Fruit fly (Drosophila melanogaster) whole organism, embryonic: ENCODE results near the gene Fdh.

Experiments used
- ATbp ChIP-seq: fragments of 200-800 bp; sonication (Bioruptor generic); optimal IDR thresholded peaks from 2 replicates; lab custom pipeline; 2017; ENCODE audit warnings: missing biosample characterization, mild to moderate bottlenecking, missing genetic modification characterization, missing genetic modification reagents
- Abd-B ChIP-seq: fragments of 200-800 bp; sonication (Bioruptor generic); optimal IDR thresholded peaks from 2 replicates; lab custom pipeline; 2018; ENCODE audit warnings: missing biosample characterization, mild to moderate bottlenecking, missing genetic modification characterization, moderate library complexity
- Ada2b ChIP-seq: fragments of 200-800 bp; sonication (Bioruptor generic); IDR thresholded peaks from 2 replicates; pipeline ENCODE4 v1.3.6; 2022; ENCODE audit warnings: missing biosample characterization, missing genetic modification characterization
- Antp ChIP-seq: fragments of 200-800 bp; sonication (Bioruptor generic); optimal IDR thresholded peaks from 3 replicates; lab custom pipeline; 2016; ENCODE audit warnings: missing biosample characterization, missing genetic modification characterization
- Blimp-1 ChIP-seq: fragments of 200-800 bp; sonication (Bioruptor generic); optimal IDR thresholded peaks from 3 replicates; lab custom pipeline; 2018; ENCODE audit warnings: missing biosample characterization, missing genetic modification characterization, mild to moderate bottlenecking, moderate library complexity, missing genetic modification reagents
- CG1024 ChIP-seq: fragments of 200-800 bp; sonication (Bioruptor generic); IDR thresholded peaks from 2 replicates; pipeline ENCODE4 v1.3.6; 2022; ENCODE audit warnings: missing biosample characterization, missing genetic modification characterization
- CG10959 ChIP-seq: fragments of 200-800 bp; sonication (Bioruptor generic); IDR thresholded peaks from 2 replicates; pipeline ENCODE4 v1.3.6; 2022; ENCODE audit warnings: missing biosample characterization, missing genetic modification characterization
- CG10979 ChIP-seq: fragments of 200-800 bp; sonication (Bioruptor generic); optimal IDR thresholded peaks from 2 replicates; lab custom pipeline; 2018; ENCODE audit warnings: missing biosample characterization, mild to moderate bottlenecking, missing genetic modification characterization, moderate library complexity
- CG17359 ChIP-seq: fragments of 200-800 bp; sonication (Bioruptor generic); optimal IDR thresholded peaks from 3 replicates; lab custom pipeline; 2018; ENCODE audit warnings: missing biosample characterization, mild to moderate bottlenecking, missing genetic modification characterization, moderate library complexity
- CG30403 ChIP-seq: fragments of 200-800 bp; sonication (Bioruptor generic); optimal IDR thresholded peaks from 3 replicates; lab custom pipeline; 2016; ENCODE audit warnings: missing biosample characterization, missing genetic modification characterization
- CG31365 ChIP-seq: fragments of 200-800 bp; sonication (Bioruptor generic); optimal IDR thresholded peaks from 2 replicates; lab custom pipeline; 2018; ENCODE audit warnings: missing biosample characterization, mild to moderate bottlenecking, missing genetic modification characterization
- CG31441 ChIP-seq: fragments of 200-800 bp; sonication (Bioruptor generic); IDR thresholded peaks from 2 replicates; pipeline ENCODE4 v1.3.6; 2022; ENCODE audit warnings: missing biosample characterization, missing genetic modification characterization
- CG4424 ChIP-seq: fragments of 200-800 bp; sonication (Bioruptor generic); optimal IDR thresholded peaks from 3 replicates; lab custom pipeline; 2016; ENCODE audit warnings: missing biosample characterization, missing genetic modification characterization
- CG4820 ChIP-seq: fragments of 200-800 bp; sonication (Bioruptor generic); optimal IDR thresholded peaks from 3 replicates; lab custom pipeline; 2016; ENCODE audit warnings: missing biosample characterization, missing genetic modification characterization
- CG6689 ChIP-seq: fragments of 200-800 bp; sonication (Bioruptor generic); IDR thresholded peaks from 2 replicates; pipeline ENCODE4 v1.3.6; 2022; ENCODE audit warnings: missing biosample characterization, missing genetic modification characterization
- CG7556 ChIP-seq: fragments of 200-800 bp; sonication (Bioruptor generic); optimal IDR thresholded peaks from 2 replicates; lab custom pipeline; 2017; ENCODE audit warnings: missing biosample characterization, mild to moderate bottlenecking, missing genetic modification characterization
- CG7963 ChIP-seq: fragments of 200-800 bp; sonication (Bioruptor generic); IDR thresholded peaks from 3 replicates; pipeline ENCODE4 v1.3.6; 2022; ENCODE audit warnings: missing biosample characterization, missing genetic modification characterization; ENCODE audit not compliant: partially characterized antibody
- CG9727 ChIP-seq: fragments of 200-800 bp; sonication (Bioruptor generic); optimal IDR thresholded peaks from 3 replicates; lab custom pipeline; 2017; ENCODE audit warnings: missing biosample characterization, mild to moderate bottlenecking, missing genetic modification characterization
- CG9932 ChIP-seq: fragments of 200-800 bp; sonication (Bioruptor generic); IDR thresholded peaks from 2 replicates; pipeline ENCODE4 v1.3.6; 2022; ENCODE audit warnings: missing biosample characterization, missing genetic modification characterization
- Drgx ChIP-seq: fragments of 200-800 bp; sonication (Bioruptor generic); IDR thresholded peaks from 2 replicates; pipeline ENCODE4 v1.3.6; 2022; ENCODE audit warnings: missing biosample characterization, missing genetic modification characterization
- Gsc ChIP-seq: fragments of 200-800 bp; sonication (Bioruptor generic); IDR thresholded peaks from 2 replicates; pipeline ENCODE4 v1.3.6; 2022; ENCODE audit warnings: missing biosample characterization, missing genetic modification characterization
- HLH3B ChIP-seq: fragments of 200-800 bp; sonication (Bioruptor generic); IDR thresholded peaks from 2 replicates; pipeline ENCODE4 v1.3.6; 2022; ENCODE audit warnings: missing biosample characterization, missing genetic modification characterization
- Med ChIP-seq: fragments of 200-800 bp; sonication (Bioruptor generic); peaks from one replicate; lab custom pipeline; 2016; ENCODE audit warnings: missing biosample characterization, missing genetic modification characterization, mild to moderate bottlenecking, inconsistent platforms, moderate library complexity
- Side ChIP-seq: fragments of 200-800 bp; sonication (Bioruptor generic); optimal IDR thresholded peaks from 2 replicates; lab custom pipeline; 2016; ENCODE audit warnings: missing biosample characterization, missing genetic modification characterization
- ara ChIP-seq: fragments of 200-800 bp; sonication (Bioruptor generic); IDR thresholded peaks from 2 replicates; pipeline ENCODE4 v1.3.6; 2022; ENCODE audit warnings: missing biosample characterization, missing genetic modification characterization
- ase ChIP-seq: fragments of 200-800 bp; sonication (Bioruptor generic); IDR thresholded peaks from 3 replicates; pipeline ENCODE4 v1.3.6; 2022; ENCODE audit warnings: missing biosample characterization, missing genetic modification characterization
- bowl ChIP-seq: fragments of 200-800 bp; sonication (Bioruptor generic); IDR thresholded peaks from 2 replicates; pipeline ENCODE4 v1.3.6; 2022; ENCODE audit warnings: missing biosample characterization, missing genetic modification characterization
- bsh ChIP-seq, 2 experiments: fragments of 200-800 bp; sonication (Bioruptor generic); optimal IDR thresholded peaks; 2 replicates each; lab custom pipeline; 2017 to 2018; ENCODE audit warnings: mild to moderate bottlenecking in 2 of 2, missing biosample characterization in 2 of 2, missing genetic modification characterization in 2 of 2, moderate library complexity in 1 of 2
- cg ChIP-seq: fragments of 200-800 bp; sonication (Bioruptor generic); optimal IDR thresholded peaks from 3 replicates; lab custom pipeline; 2019; ENCODE audit warnings: missing biosample characterization, mild to moderate bottlenecking, missing genetic modification characterization, moderate library complexity
- chif ChIP-seq, 2 experiments: fragments of 200-800 bp; sonication (Bioruptor generic); optimal IDR thresholded peaks; 3 replicates each; lab custom pipeline; 2016; ENCODE audit warnings: missing biosample characterization in 2 of 2, missing genetic modification characterization in 2 of 2
- ci ChIP-seq: fragments of 200-800 bp; sonication (Bioruptor generic); IDR thresholded peaks from 3 replicates; pipeline ENCODE4 v1.3.6; 2022; ENCODE audit warnings: missing biosample characterization, missing genetic modification characterization
- dmrt99B ChIP-seq: fragments of 200-800 bp; sonication (Bioruptor generic); optimal IDR thresholded peaks from 2 replicates; lab custom pipeline; 2018; ENCODE audit warnings: missing biosample characterization, mild to moderate bottlenecking, missing genetic modification characterization, moderate library complexity
- dysf ChIP-seq: fragments of 200-800 bp; sonication (Bioruptor generic); IDR thresholded peaks from 3 replicates; pipeline ENCODE4 v1.3.6; 2022; ENCODE audit warnings: missing biosample characterization, missing genetic modification characterization
- eyg ChIP-seq: fragments of 200-800 bp; sonication (Bioruptor generic); optimal IDR thresholded peaks from 3 replicates; lab custom pipeline; 2016; ENCODE audit warnings: missing biosample characterization, missing genetic modification characterization
- fd96Cb ChIP-seq: fragments of 200-800 bp; sonication (Bioruptor generic); optimal IDR thresholded peaks from 2 replicates; lab custom pipeline; 2018; ENCODE audit warnings: missing biosample characterization, mild to moderate bottlenecking, missing genetic modification characterization, moderate library complexity
- gro ChIP-seq: fragments of 200-800 bp; sonication (Bioruptor generic); optimal IDR thresholded peaks from 2 replicates; lab custom pipeline; 2016; ENCODE audit warnings: missing biosample characterization, missing genetic modification characterization
- kah ChIP-seq: fragments of 200-800 bp; sonication (Bioruptor generic); optimal IDR thresholded peaks from 2 replicates; lab custom pipeline; 2018; ENCODE audit warnings: missing biosample characterization, mild to moderate bottlenecking, missing genetic modification characterization
- lmd ChIP-seq: fragments of 200-800 bp; sonication (Bioruptor generic); IDR thresholded peaks from 2 replicates; pipeline ENCODE4 v1.3.6; 2022; ENCODE audit warnings: missing biosample characterization, missing genetic modification characterization
- luna ChIP-seq: fragments of 200-800 bp; sonication (Bioruptor generic); optimal IDR thresholded peaks from 2 replicates; lab custom pipeline; 2016; ENCODE audit warnings: missing biosample characterization, missing genetic modification characterization
- nmo ChIP-seq: fragments of 200-800 bp; sonication (Bioruptor generic); optimal IDR thresholded peaks from 2 replicates; lab custom pipeline; 2018; ENCODE audit warnings: missing biosample characterization, mild to moderate bottlenecking, missing genetic modification characterization, moderate library complexity
- nom ChIP-seq: fragments of 200-800 bp; sonication (Bioruptor generic); optimal IDR thresholded peaks from 2 replicates; lab custom pipeline; 2017; ENCODE audit warnings: missing biosample characterization, missing genetic modification characterization, mild to moderate bottlenecking, moderate library complexity, missing genetic modification reagents
- pho ChIP-seq: fragments of 200-800 bp; sonication (Bioruptor generic); optimal IDR thresholded peaks from 2 replicates; lab custom pipeline; 2016; ENCODE audit warnings: missing biosample characterization, missing genetic modification characterization
- phol ChIP-seq: fragments of 200-800 bp; sonication (Bioruptor generic); optimal IDR thresholded peaks from 3 replicates; lab custom pipeline; 2018; ENCODE audit warnings: missing biosample characterization, mild to moderate bottlenecking, missing genetic modification characterization, moderate library complexity
- prd ChIP-seq, 3 experiments: fragments of >200 bp in 2 of 3; fragments of 200-800 bp in 1 of 3; sonication (Bioruptor generic) in 1 of 3; optimal IDR thresholded peaks in 2 of 3; IDR thresholded peaks in 1 of 3; 2 replicates in 2 of 3; 3 replicates in 1 of 3; pipeline versions ENCODE4 v1.3.6 to Lab custom; 2017 to 2022; ENCODE audit warnings: missing biosample characterization in 1 of 3, missing genetic modification characterization in 1 of 3
- sens ChIP-seq: fragments of 200-800 bp; sonication (Bioruptor generic); peaks from one replicate; lab custom pipeline; 2016; ENCODE audit warnings: missing biosample characterization, missing genetic modification characterization
- sisA ChIP-seq: fragments of 200-800 bp; sonication (Bioruptor generic); IDR thresholded peaks from 2 replicates; pipeline ENCODE4 v1.3.6; 2022; ENCODE audit warnings: missing biosample characterization, missing genetic modification characterization
- stwl ChIP-seq: fragments of 200-800 bp; sonication (Bioruptor generic); optimal IDR thresholded peaks from 3 replicates; lab custom pipeline; 2018; ENCODE audit warnings: missing biosample characterization, mild to moderate bottlenecking, missing genetic modification characterization, moderate library complexity
- unc-4 ChIP-seq: fragments of 200-800 bp; sonication (Bioruptor generic); IDR thresholded peaks from 2 replicates; pipeline ENCODE4 v1.3.6; 2022; ENCODE audit warnings: missing biosample characterization, missing genetic modification characterization; ENCODE audit not compliant: partially characterized antibody
- zfh1 ChIP-seq: fragments of 200-800 bp; sonication (Bioruptor generic); IDR thresholded peaks from 3 replicates; pipeline ENCODE4 v1.3.6; 2022; ENCODE audit warnings: missing biosample characterization, missing genetic modification characterization

Gene Fdh

DNA sequence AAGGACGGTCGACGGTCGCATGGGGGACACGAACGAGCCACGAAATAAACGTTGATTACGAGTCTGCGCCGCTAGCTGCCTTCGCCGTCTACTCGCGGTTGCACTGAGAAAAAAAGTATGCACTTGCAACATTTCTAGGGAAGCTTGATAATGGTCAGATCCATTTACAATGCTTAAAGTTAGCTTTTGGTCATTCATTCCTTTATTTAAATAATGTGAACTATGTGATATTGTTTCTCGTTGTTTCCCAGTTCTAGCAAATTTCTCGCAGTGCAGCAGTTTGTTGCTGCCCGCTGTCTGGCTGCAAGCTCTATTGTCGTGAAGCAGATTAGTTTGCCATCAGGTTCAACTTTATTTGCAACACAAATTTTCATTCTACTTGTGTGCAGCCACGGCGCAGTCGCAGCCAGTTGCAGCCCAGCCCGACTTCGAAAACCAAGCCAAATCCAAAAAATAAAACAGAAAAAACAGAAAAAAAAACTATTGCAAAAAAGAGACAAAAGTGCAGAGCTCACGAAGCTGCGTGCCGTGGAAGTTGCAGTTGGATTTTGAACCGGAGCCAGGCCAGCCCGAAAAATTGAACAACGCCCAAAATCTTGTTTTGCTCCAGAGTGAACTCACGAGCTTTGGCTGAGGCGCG lies 39.5 kb downstream of the Fdh start:
- peak; percentile 55; the same call in 1 of the 3 replicates for TF ChIP-seq zfh1 (GFP tag; lab: Robert Waterston, UW)
- 0 out of 3 replicates have a peak, but pooled peaks have one; percentile 17 for TF ChIP-seq ase
- peak; percentile 42 for TF ChIP-seq dmrt99B (tag; lab: Kevin White, UChicago)
- no peak for TF ChIP-seq Side (GFP tag; lab: Kevin White, UChicago)
- TF ChIP-seq bowl (GFP tag; lab: Robert Waterston, UW) = no peak
- no peak for TF ChIP-seq ci (GFP tag; lab: Robert Waterston, UW)
- peak; percentile 96 for TF ChIP-seq Drgx
- peak; percentile 7 for TF ChIP-seq Antp (GFP tag; lab: Kevin White, UChicago)
- no peak for TF ChIP-seq unc-4 (GFP tag; lab: Robert Waterston, UW)
- TF ChIP-seq phol (tag; lab: Kevin White, UChicago) = peak; percentile 35
- peak; percentile 27 for TF ChIP-seq CG10979
- peak; percentile 79 for TF ChIP-seq nom (GFP tag; lab: Kevin White, UChicago)
- TF ChIP-seq chif (GFP tag; optimal IDR thresholded peaks at IDR 0.05; lab: Kevin White, UChicago) = peak in 1 of 2 experiments; percentile 10
- TF ChIP-seq prd (optimal IDR thresholded peaks at IDR 0.05; lab: Kevin White, UChicago) = no peak
- TF ChIP-seq prd (GFP tag; IDR thresholded peaks at IDR 0.05; lab: Robert Waterston, UW) = peak; percentile 47; the same call in 2 of the 3 replicates
- peak; percentile 8 for TF ChIP-seq CG9727 (GFP tag; lab: Kevin White, UChicago)
- TF ChIP-seq luna (GFP tag; lab: Kevin White, UChicago) = no peak
- no peak for TF ChIP-seq CG9932 (GFP tag; lab: Robert Waterston, UW)
- peak; percentile 8 for TF ChIP-seq Abd-B (GFP tag; lab: Kevin White, UChicago)
- peak; percentile 42; the same call in 1 of the 2 replicates for TF ChIP-seq CG31441 (GFP tag; lab: Robert Waterston, UW)
- peak; percentile 9; the same call in 1 of the 2 replicates for TF ChIP-seq CG10959 (GFP tag; lab: Robert Waterston, UW)
- no peak for TF ChIP-seq cg (GFP tag; lab: Kevin White, UChicago)
- TF ChIP-seq CG1024 = peak; percentile 3; the same call in 1 of the 2 replicates
- peak; percentile 38; the same call in 1 of the 2 replicates for TF ChIP-seq ara (GFP tag; lab: Robert Waterston, UW)
- peak in 1 of 2 experiments; percentile 67 for TF ChIP-seq bsh (GFP tag; optimal IDR thresholded peaks at IDR 0.05; lab: Kevin White, UChicago)
- no peak for TF ChIP-seq CG7963 (GFP tag; lab: Robert Waterston, UW)
- peak; percentile 8 for TF ChIP-seq CG17359
- TF ChIP-seq pho (GFP tag; lab: Kevin White, UChicago) = no peak
- peak; percentile 17 for TF ChIP-seq Blimp-1
- no peak for TF ChIP-seq CG31365
- TF ChIP-seq dysf (GFP tag; lab: Robert Waterston, UW) = 0 out of 3 replicates have a peak, but pooled peaks have one; percentile 40
- peak; percentile 27 for TF ChIP-seq fd96Cb (tag; lab: Kevin White, UChicago)
- TF ChIP-seq ATbp (GFP tag; lab: Kevin White, UChicago) = peak; percentile 1
- no peak for TF ChIP-seq gro
- no peak for TF ChIP-seq stwl (tag; lab: Kevin White, UChicago)
- TF ChIP-seq Med (GFP tag; lab: Kevin White, UChicago) = peak; percentile 59
- peak; percentile 27 for TF ChIP-seq CG4820 (GFP tag; lab: Kevin White, UChicago)
- 0 out of 2 replicates have a peak, but pooled peaks have one; percentile 14 for TF ChIP-seq Ada2b (GFP tag; lab: Robert Waterston, UW)
- no peak for TF ChIP-seq eyg (GFP tag; lab: Kevin White, UChicago)
- TF ChIP-seq lmd (GFP tag; lab: Robert Waterston, UW) = peak; percentile 24; the same call in 1 of the 2 replicates
- peak; percentile 7 for TF ChIP-seq nmo (GFP tag; lab: Kevin White, UChicago)
- TF ChIP-seq sisA = peak; percentile 56
- TF ChIP-seq HLH3B (GFP tag; lab: Robert Waterston, UW) = peak; percentile 40; the same call in 1 of the 2 replicates
- TF ChIP-seq CG4424 (GFP tag; lab: Kevin White, UChicago) = peak; percentile 32
- peak; percentile 32; the same call in 1 of the 2 replicates for TF ChIP-seq CG6689 (GFP tag; lab: Robert Waterston, UW)
- peak; percentile 9; the same call in 1 of the 2 replicates for TF ChIP-seq Gsc
- no peak for TF ChIP-seq CG30403 (GFP tag; lab: Kevin White, UChicago)
- TF ChIP-seq CG7556 (GFP tag; lab: Kevin White, UChicago) = no peak
- TF ChIP-seq kah (GFP tag; lab: Kevin White, UChicago) = no peak
- TF ChIP-seq sens = peak; percentile 45
